Worm (Caenorhabditis elegans) whole organism, late embryonic: ENCODE measurements around the gene M70.3.
A peak's percentile ranks its signal among the peaks of the same experiment; 100 is the strongest.
"Not testable (repeated sequence)": the region's sequence is repeated elsewhere in the genome, so short reads cannot be mapped to it uniquely, and the experiment has no call there.

ENCODE experiments used
- C38D4.7 ChIP-seq: fragments of 200-800 bp; sonication (Bioruptor generic); optimal IDR thresholded peaks from 2 replicates; lab custom pipeline; 2018; ENCODE audit warnings: mild to moderate bottlenecking, missing genetic modification characterization, moderate library complexity, missing compliant biosample characterization
- K02D7.2 ChIP-seq: sonication (generic microtip); optimal IDR thresholded peaks from 2 replicates; lab custom pipeline; 2017; ENCODE audit warnings: mild to moderate bottlenecking, missing genetic modification characterization, missing compliant biosample characterization
- K09A11.1 ChIP-seq: sonication (generic microtip); optimal IDR thresholded peaks from 2 replicates; lab custom pipeline; 2017; ENCODE audit warnings: antibody characterized with exemption, mild to moderate bottlenecking, missing genetic modification characterization, missing compliant biosample characterization; ENCODE audit not compliant: insufficient read depth
- ama-1 ChIP-seq: fragments of 150-350 bp; optimal IDR thresholded peaks from 2 replicates; lab custom pipeline; 2014
- ceh-14 ChIP-seq: sonication (generic microtip); optimal IDR thresholded peaks from 2 replicates; lab custom pipeline; 2016; ENCODE audit warnings: missing genotype, missing genetic modification characterization, missing compliant biosample characterization
- ceh-2 ChIP-seq: sonication (generic microtip); optimal IDR thresholded peaks from 2 replicates; lab custom pipeline; 2016; ENCODE audit warnings: missing genotype, missing genetic modification characterization, missing compliant biosample characterization
- ceh-24 ChIP-seq: sonication (generic microtip); optimal IDR thresholded peaks from 2 replicates; lab custom pipeline; 2016; ENCODE audit warnings: mild to moderate bottlenecking, missing genetic modification characterization, missing compliant biosample characterization
- ceh-30 ChIP-seq: fragments of 150-350 bp; optimal IDR thresholded peaks from 2 replicates; lab custom pipeline; 2014; ENCODE audit warnings: missing biosample characterization, missing genetic modification characterization
- ceh-31 ChIP-seq: sonication (generic microtip); optimal IDR thresholded peaks from 2 replicates; lab custom pipeline; 2016; ENCODE audit warnings: missing genetic modification characterization, missing compliant biosample characterization
- ceh-34 ChIP-seq: sonication (generic microtip); optimal IDR thresholded peaks from 2 replicates; lab custom pipeline; 2016; ENCODE audit warnings: mild to moderate bottlenecking, missing genetic modification characterization, missing compliant biosample characterization
- ceh-45 ChIP-seq: fragments of 200-800 bp; sonication (Bioruptor generic); IDR thresholded peaks from 2 replicates; pipeline ENCODE4 v1.3.6; 2022; ENCODE audit warnings: missing genetic modification reagents, missing genetic modification characterization, missing compliant biosample characterization
- ceh-48 ChIP-seq: sonication (generic microtip); optimal IDR thresholded peaks from 2 replicates; lab custom pipeline; 2016; ENCODE audit warnings: missing genetic modification characterization, inconsistent platforms, missing compliant biosample characterization
- ceh-6 ChIP-seq: fragments of 200-800 bp; sonication (Bioruptor generic); optimal IDR thresholded peaks from 2 replicates; lab custom pipeline; 2018; ENCODE audit warnings: mild to moderate bottlenecking, missing genetic modification characterization, missing compliant biosample characterization
- ceh-9 ChIP-seq: sonication (generic microtip); optimal IDR thresholded peaks from 2 replicates; lab custom pipeline; 2016; ENCODE audit warnings: mild to moderate bottlenecking, missing genetic modification characterization, inconsistent platforms, missing compliant biosample characterization
- che-1 ChIP-seq: sonication (generic microtip); optimal IDR thresholded peaks from 2 replicates; lab custom pipeline; 2016; ENCODE audit warnings: mild to moderate bottlenecking, missing genetic modification characterization, missing compliant biosample characterization
- dmd-4 ChIP-seq: sonication (generic microtip); optimal IDR thresholded peaks from 2 replicates; lab custom pipeline; 2016; ENCODE audit warnings: borderline replicate concordance, missing genetic modification characterization, missing compliant biosample characterization
- dve-1 ChIP-seq: sonication (generic microtip); optimal IDR thresholded peaks from 2 replicates; lab custom pipeline; 2017; ENCODE audit warnings: antibody characterized with exemption, mild to moderate bottlenecking, missing genetic modification characterization, missing compliant biosample characterization
- elt-2 ChIP-seq: sonication (generic microtip); optimal IDR thresholded peaks from 2 replicates; lab custom pipeline; 2016; ENCODE audit warnings: missing genetic modification reagents, missing genetic modification characterization, missing compliant biosample characterization
- eyg-1 ChIP-seq: sonication (generic microtip); optimal IDR thresholded peaks from 2 replicates; lab custom pipeline; 2016; ENCODE audit warnings: missing genotype, missing genetic modification characterization, missing compliant biosample characterization
- fax-1 ChIP-seq: sonication (generic microtip); optimal IDR thresholded peaks from 2 replicates; lab custom pipeline; 2016; ENCODE audit warnings: missing genotype, missing genetic modification characterization, missing compliant biosample characterization
- fkh-6 ChIP-seq: sonication (generic microtip); optimal IDR thresholded peaks from 2 replicates; lab custom pipeline; 2016; ENCODE audit warnings: missing genetic modification characterization, missing compliant biosample characterization
- hlh-13 ChIP-seq: fragments of 200-800 bp; sonication (Bioruptor generic); optimal IDR thresholded peaks from 2 replicates; lab custom pipeline; 2018; ENCODE audit warnings: mild to moderate bottlenecking, missing genetic modification characterization, missing compliant biosample characterization
- hlh-15 ChIP-seq: sonication (generic microtip); optimal IDR thresholded peaks from 2 replicates; lab custom pipeline; 2016; ENCODE audit warnings: missing genetic modification characterization, missing compliant biosample characterization
- hlh-30 ChIP-seq: sonication (generic microtip); optimal IDR thresholded peaks from 2 replicates; lab custom pipeline; 2017; ENCODE audit warnings: antibody characterized with exemption, missing genetic modification characterization, missing compliant biosample characterization; ENCODE audit not compliant: insufficient read depth
- madf-2 ChIP-seq: sonication (generic microtip); optimal IDR thresholded peaks from 2 replicates; lab custom pipeline; 2017; ENCODE audit warnings: missing genetic modification characterization, missing compliant biosample characterization
- mec-3 ChIP-seq: sonication (generic microtip); optimal IDR thresholded peaks from 2 replicates; lab custom pipeline; 2016; ENCODE audit warnings: borderline replicate concordance, missing genetic modification characterization, missing compliant biosample characterization
- nhr-11 ChIP-seq: fragments of 150-350 bp; optimal IDR thresholded peaks from 2 replicates; lab custom pipeline; 2014; ENCODE audit warnings: missing biosample characterization, missing genetic modification characterization
- nhr-232 ChIP-seq: sonication (generic microtip); optimal IDR thresholded peaks from 2 replicates; lab custom pipeline; 2016; ENCODE audit warnings: missing genetic modification characterization, missing compliant biosample characterization
- npax-4 ChIP-seq: sonication (generic microtip); optimal IDR thresholded peaks from 2 replicates; lab custom pipeline; 2016; ENCODE audit warnings: missing genetic modification characterization, missing compliant biosample characterization
- pag-3 ChIP-seq: sonication (generic microtip); optimal IDR thresholded peaks from 2 replicates; lab custom pipeline; 2016; ENCODE audit warnings: missing compliant biosample characterization, missing genetic modification characterization, borderline replicate concordance
- pha-2 ChIP-seq: sonication (generic microtip); optimal IDR thresholded peaks from 2 replicates; lab custom pipeline; 2017; ENCODE audit warnings: mild to moderate bottlenecking, missing genetic modification characterization, missing compliant biosample characterization
- pha-4 ChIP-seq: fragments of 150-350 bp; optimal IDR thresholded peaks from 2 replicates; lab custom pipeline; 2018; ENCODE audit warnings: missing biosample characterization, missing genetic modification reagents, missing genetic modification characterization
- pqm-1 ChIP-seq: sonication (generic microtip); optimal IDR thresholded peaks from 2 replicates; lab custom pipeline; 2016; ENCODE audit warnings: missing genetic modification characterization, missing compliant biosample characterization
- ref-2 ChIP-seq: sonication (generic microtip); optimal IDR thresholded peaks from 2 replicates; lab custom pipeline; 2016; ENCODE audit warnings: missing genetic modification characterization, missing compliant biosample characterization
- sox-2 ChIP-seq: fragments of 200-800 bp; sonication (Bioruptor generic); IDR thresholded peaks from 2 replicates; pipeline ENCODE4 v1.3.6; 2022; ENCODE audit warnings: missing genetic modification reagents, missing genetic modification characterization, missing compliant biosample characterization
- sox-4 ChIP-seq: sonication (generic microtip); optimal IDR thresholded peaks from 2 replicates; lab custom pipeline; 2017; ENCODE audit warnings: mild to moderate bottlenecking, missing genetic modification characterization, inconsistent platforms, missing compliant biosample characterization
- tbx-2 ChIP-seq: sonication (generic microtip); optimal IDR thresholded peaks from 2 replicates; lab custom pipeline; 2016; ENCODE audit warnings: missing genetic modification characterization, missing compliant biosample characterization
- tbx-7 ChIP-seq: sonication (generic microtip); optimal IDR thresholded peaks from 2 replicates; lab custom pipeline; 2016; ENCODE audit warnings: missing genotype, missing genetic modification characterization, missing compliant biosample characterization
- ttx-3 ChIP-seq: sonication (generic microtip); optimal IDR thresholded peaks from 2 replicates; lab custom pipeline; 2016; ENCODE audit warnings: missing genetic modification reagents, missing genetic modification characterization, missing compliant biosample characterization
- unc-55 ChIP-seq: sonication (generic microtip); optimal IDR thresholded peaks from 2 replicates; lab custom pipeline; 2017; ENCODE audit warnings: missing biosample characterization, missing genetic modification reagents, missing genetic modification characterization
- zip-5 ChIP-seq: sonication (generic microtip); optimal IDR thresholded peaks from 2 replicates; lab custom pipeline; 2016; ENCODE audit warnings: missing genetic modification characterization, missing compliant biosample characterization

The M70.3 gene

ce11 chrIV:2219334-2219755 is 22.9 kb downstream of the M70.3 start (continued):
- no peak for TF ChIP-seq ceh-9
- TF ChIP-seq hlh-15 (tag; lab: Kevin White, UChicago), result no peak
- TF ChIP-seq ceh-24, result no peak
- no peak for TF ChIP-seq npax-4
- no peak for TF ChIP-seq ceh-48 (tag; lab: Kevin White, UChicago)
- TF ChIP-seq ceh-30 (tag; lab: Kevin White, UChicago), result no peak
- TF ChIP-seq K02D7.2 (tag; lab: Kevin White, UChicago), result peak; percentile 10
- TF ChIP-seq nhr-232 (tag; lab: Kevin White, UChicago), result no peak
- TF ChIP-seq pqm-1, result no peak
- peak; percentile 89 for TF ChIP-seq ceh-31 (tag; lab: Kevin White, UChicago)
- no peak for TF ChIP-seq fax-1 (tag; lab: Kevin White, UChicago)
- peak; percentile 36 for TF ChIP-seq madf-2
- TF ChIP-seq dmd-4 (tag; lab: Kevin White, UChicago), result no peak
- no peak for TF ChIP-seq zip-5
- TF ChIP-seq hlh-30 (tag; lab: Kevin White, UChicago), result peak; percentile 98
- TF ChIP-seq ceh-6 (GFP tag; lab: Kevin White, UChicago), result no peak
- TF ChIP-seq sox-4 (tag; lab: Kevin White, UChicago), result no peak
- TF ChIP-seq ceh-34 (tag; lab: Kevin White, UChicago), result peak; percentile 77
- peak; percentile 95 for TF ChIP-seq unc-55
- TF ChIP-seq sox-2 (GFP tag; lab: Robert Waterston, UW), result no peak
- peak; percentile 27 for TF ChIP-seq eyg-1 (tag; lab: Kevin White, UChicago)
- TF ChIP-seq ttx-3, result no peak
- peak; percentile 79 for TF ChIP-seq ceh-14 (tag; lab: Kevin White, UChicago)
- TF ChIP-seq C38D4.7, result no peak
- TF ChIP-seq elt-2 (tag; lab: Kevin White, UChicago), result peak; percentile 31
- no peak for TF ChIP-seq pha-4 (tag; lab: Kevin White, UChicago)
- no peak for TF ChIP-seq ceh-2

ce11 chrIV:2217260-2217659 is 25.0 kb downstream of the M70.3 start:
- TF ChIP-seq hlh-13 (GFP tag; lab: Kevin White, UChicago) (no peak), pha-2 (tag; lab: Kevin White, UChicago) (peak; percentile 47), ceh-2 (peak; percentile 9), tbx-7 (tag; lab: Kevin White, UChicago) (no peak)

- not testable (repeated sequence) for TF ChIP-seq sox-4, ceh-14, ref-2 (tag; lab: Kevin White, UChicago)
These were observed 25.5 kb downstream of the M70.3 start, which contains the start of gene T04C4.3 for ce11 chrIV:2216756-2217155. T04C4.3 (minus strand) TSS chrIV:2216856.

- TF ChIP-seq fkh-6 (tag; lab: Kevin White, UChicago) (no peak), pag-3 (tag; lab: Kevin White, UChicago) (no peak), ceh-48 (tag; lab: Kevin White, UChicago) (no peak), ama-1 (lab: Kevin White, UChicago) (no peak), hlh-15 (tag; lab: Kevin White, UChicago) (no peak), tbx-2 (tag; lab: Kevin White, UChicago) (no peak), che-1 (no peak), ceh-45 (GFP tag; lab: Robert Waterston, UW) (no peak), ceh-6 (GFP tag; lab: Kevin White, UChicago) (no peak), nhr-11 (tag; lab: Kevin White, UChicago) (no peak), K09A11.1 (tag; lab: Kevin White, UChicago) (no peak), dve-1 (tag; lab: Kevin White, UChicago) (no peak), mec-3 (no peak), madf-2 (no peak)
These were observed 43.5 kb downstream of the M70.3 start, which contains the start of gene Y71G10AR.4 for ce11 chrIV:2198741-2199140. Y71G10AR.4 (plus strand) TSS chrIV:2199041.
